Worm (Caenorhabditis elegans) whole organism, young adult: Measurements from ENCODE around the gene T02G5.3.

Experiments used
- C06A6.2 ChIP-seq: fragments of 200-800 bp; sonication (Bioruptor generic); conservative IDR thresholded peaks from 2 replicates; pipeline ENCODE4 v1.3.6; 2022; ENCODE audit warnings: missing genetic modification characterization, missing compliant biosample characterization
- D2030.7 ChIP-seq: fragments of 200-800 bp; sonication (Bioruptor generic); IDR thresholded peaks from 2 replicates; pipeline ENCODE4 v1.3.6; 2022; ENCODE audit warnings: missing genetic modification reagents, missing genetic modification characterization, missing compliant biosample characterization
- F33H1.4 ChIP-seq: fragments of 200-800 bp; sonication (Bioruptor generic); IDR thresholded peaks from 2 replicates; pipeline ENCODE4 v1.3.6; 2022; ENCODE audit warnings: missing genetic modification reagents, missing genetic modification characterization, missing compliant biosample characterization
- F49E8.2 ChIP-seq: sonication (generic microtip); optimal IDR thresholded peaks from 3 replicates; lab custom pipeline; 2017; ENCODE audit warnings: missing genetic modification characterization, mild to moderate bottlenecking, missing compliant biosample characterization, antibody characterized with exemption, moderate library complexity; ENCODE audit not compliant: insufficient read depth
- F55B11.4 ChIP-seq: sonication (generic microtip); optimal IDR thresholded peaks from 2 replicates; lab custom pipeline; 2016; ENCODE audit warnings: missing compliant biosample characterization, missing genetic modification characterization, borderline replicate concordance; ENCODE audit not compliant: insufficient read depth
- K11D2.4 ChIP-seq: fragments of 200-800 bp; sonication (Bioruptor generic); IDR thresholded peaks from 2 replicates; pipeline ENCODE4 v1.3.6; 2022; ENCODE audit warnings: missing genetic modification reagents, missing genetic modification characterization, missing compliant biosample characterization
- Y67H2A.10 ChIP-seq: fragments of 200-800 bp; sonication (Bioruptor generic); conservative IDR thresholded peaks from 2 replicates; pipeline ENCODE4 v1.3.6; 2022; ENCODE audit warnings: missing genetic modification reagents, missing genetic modification characterization, missing compliant biosample characterization
- attf-6 ChIP-seq: fragments of 200-800 bp; sonication (Bioruptor generic); IDR thresholded peaks from 2 replicates; pipeline ENCODE4 v1.3.6; 2022; ENCODE audit warnings: missing genetic modification reagents, missing genetic modification characterization, missing compliant biosample characterization
- dpl-1 ChIP-seq: fragments of 150-350 bp; optimal IDR thresholded peaks from 2 replicates; lab custom pipeline; 2014; ENCODE audit warnings: missing biosample characterization, missing genetic modification reagents, missing genetic modification characterization
- efl-1 ChIP-seq: fragments of 150-350 bp; optimal IDR thresholded peaks from 2 replicates; lab custom pipeline; 2014; ENCODE audit warnings: missing biosample characterization, missing genetic modification reagents, missing genetic modification characterization
- egl-18 ChIP-seq: fragments of 200-800 bp; sonication (Bioruptor generic); IDR thresholded peaks from 2 replicates; pipeline ENCODE4 v1.3.6; 2022; ENCODE audit warnings: missing genetic modification reagents, missing genetic modification characterization, missing compliant biosample characterization
- hrde-1 ChIP-seq: sonication (generic microtip); optimal IDR thresholded peaks from 2 replicates; lab custom pipeline; 2016; ENCODE audit warnings: missing genetic modification characterization, mild to moderate bottlenecking, missing compliant biosample characterization, moderate library complexity, missing genotype, missing genetic modification reagents, borderline replicate concordance
- hsf-1 ChIP-seq: fragments of 200-800 bp; sonication (Bioruptor generic); IDR thresholded peaks from 2 replicates; pipeline ENCODE4 v1.3.6; 2022; ENCODE audit warnings: missing genetic modification reagents, missing genetic modification characterization, missing compliant biosample characterization
- lag-1 ChIP-seq: fragments of 200-800 bp; sonication (Bioruptor generic); IDR thresholded peaks from 2 replicates; pipeline ENCODE4 v1.3.6; 2022; ENCODE audit warnings: missing genetic modification reagents, missing genetic modification characterization, missing compliant biosample characterization
- let-607 ChIP-seq, 2 experiments: fragments of 200-800 bp in 1 of 2; sonication (Bioruptor generic) in 1 of 2; sonication (generic microtip) in 1 of 2; optimal IDR thresholded peaks; 2 replicates each; lab custom pipeline; 2016 to 2018; ENCODE audit warnings: mild to moderate bottlenecking in 2 of 2, missing compliant biosample characterization in 2 of 2, missing genetic modification characterization in 2 of 2, moderate library complexity in 2 of 2, missing genotype in 1 of 2
- lin-26 ChIP-seq: fragments of 200-800 bp; sonication (Bioruptor generic); IDR thresholded peaks from 2 replicates; pipeline ENCODE4 v1.3.6; 2022; ENCODE audit warnings: missing genetic modification reagents, missing genetic modification characterization, missing compliant biosample characterization
- lin-35 ChIP-seq, 3 experiments: fragments of 150-350 bp in 2 of 3; sonication (generic microtip) in 1 of 3; optimal IDR thresholded peaks; 2 replicates each; lab custom pipeline; 2014 to 2018; ENCODE audit warnings: missing biosample characterization in 3 of 3, missing genetic modification characterization in 3 of 3, missing genetic modification reagents in 3 of 3
- lin-54 ChIP-seq: fragments of 200-800 bp; sonication (Bioruptor generic); optimal IDR thresholded peaks from 2 replicates; lab custom pipeline; 2018; ENCODE audit warnings: mild to moderate bottlenecking, missing genetic modification characterization, missing compliant biosample characterization
- lir-1 ChIP-seq: fragments of 200-800 bp; sonication (Bioruptor generic); conservative IDR thresholded peaks from 2 replicates; pipeline ENCODE4 v1.3.6; 2022; ENCODE audit warnings: missing genetic modification reagents, missing genetic modification characterization, missing compliant biosample characterization
- lsl-1 ChIP-seq: fragments of 200-800 bp; sonication (Bioruptor generic); optimal IDR thresholded peaks from 2 replicates; lab custom pipeline; 2018; ENCODE audit warnings: mild to moderate bottlenecking, missing genetic modification characterization, moderate library complexity, missing compliant biosample characterization
- madf-6 ChIP-seq: fragments of 200-800 bp; sonication (Bioruptor generic); IDR thresholded peaks from 2 replicates; pipeline ENCODE4 v1.3.6; 2022; ENCODE audit warnings: missing genetic modification reagents, missing genetic modification characterization, missing compliant biosample characterization
- mes-4 ChIP-seq: sonication (generic microtip); optimal IDR thresholded peaks from 2 replicates; lab custom pipeline; 2016; ENCODE audit warnings: missing genotype, missing genetic modification characterization, missing compliant biosample characterization
- nhr-179 ChIP-seq: sonication (generic microtip); optimal IDR thresholded peaks from 2 replicates; lab custom pipeline; 2016; ENCODE audit warnings: mild to moderate bottlenecking, missing genetic modification characterization, missing compliant biosample characterization
- nhr-80 ChIP-seq: sonication (generic microtip); optimal IDR thresholded peaks from 2 replicates; lab custom pipeline; 2016; ENCODE audit warnings: missing genetic modification characterization, missing compliant biosample characterization
- pbrm-1 ChIP-seq: fragments of 200-800 bp; sonication (Bioruptor generic); IDR thresholded peaks from 2 replicates; pipeline ENCODE4 v1.3.6; 2022; ENCODE audit warnings: missing genetic modification reagents, missing genetic modification characterization, missing compliant biosample characterization
- rcor-1 ChIP-seq: fragments of 200-800 bp; sonication (Bioruptor generic); IDR thresholded peaks from 2 replicates; pipeline ENCODE4 v1.3.6; 2022; ENCODE audit warnings: missing genetic modification reagents, missing genetic modification characterization, missing compliant biosample characterization
- rec-8 ChIP-seq, 2 experiments: sonication (generic microtip); optimal IDR thresholded peaks; 2 replicates each; lab custom pipeline; 2016; ENCODE audit warnings: mild to moderate bottlenecking in 2 of 2, missing genetic modification characterization in 2 of 2, missing genetic modification reagents in 2 of 2, missing genotype in 2 of 2, missing biosample characterization in 1 of 2, missing compliant biosample characterization in 1 of 2, moderate library complexity in 1 of 2
- sea-2 ChIP-seq: fragments of 200-800 bp; sonication (Bioruptor generic); IDR thresholded peaks from 2 replicates; pipeline ENCODE4 v1.3.6; 2022; ENCODE audit warnings: missing genetic modification characterization, missing compliant biosample characterization
- snpc-1.1 ChIP-seq: sonication (generic microtip); optimal IDR thresholded peaks from 2 replicates; lab custom pipeline; 2017; ENCODE audit warnings: missing genetic modification characterization, mild to moderate bottlenecking, missing compliant biosample characterization, antibody characterized with exemption, moderate library complexity, missing genotype, missing genetic modification reagents; ENCODE audit not compliant: insufficient read depth
- snpc-4 ChIP-seq, 5 experiments: fragments of 150-350 bp in 1 of 5; sonication (generic microtip) in 4 of 5; optimal IDR thresholded peaks; 2 replicates each; lab custom pipeline; 2014 to 2018; ENCODE audit warnings: missing genetic modification characterization in 5 of 5, missing biosample characterization in 3 of 5, antibody characterized with exemption in 2 of 5, mild to moderate bottlenecking in 2 of 5, missing compliant biosample characterization in 2 of 5, missing genotype in 2 of 5, moderate library complexity in 2 of 5, missing genetic modification reagents in 1 of 5
- somi-1 ChIP-seq: fragments of 200-800 bp; sonication (Bioruptor generic); optimal IDR thresholded peaks from 2 replicates; lab custom pipeline; 2018; ENCODE audit warnings: mild to moderate bottlenecking, missing genetic modification characterization, missing compliant biosample characterization
- sptf-2 ChIP-seq: fragments of 200-800 bp; sonication (Bioruptor generic); optimal IDR thresholded peaks from 2 replicates; lab custom pipeline; 2018; ENCODE audit warnings: mild to moderate bottlenecking, missing genetic modification characterization, missing compliant biosample characterization
- tlf-1 ChIP-seq: fragments of 200-800 bp; sonication (Bioruptor generic); optimal IDR thresholded peaks from 2 replicates; lab custom pipeline; 2018; ENCODE audit warnings: mild to moderate bottlenecking, missing genetic modification characterization, missing compliant biosample characterization
- zfh-2 ChIP-seq: fragments of 200-800 bp; sonication (Bioruptor generic); conservative IDR thresholded peaks from 2 replicates; pipeline ENCODE4 v1.3.6; 2022; ENCODE audit warnings: missing genetic modification reagents, missing genetic modification characterization, missing compliant biosample characterization
- zim-3 ChIP-seq: sonication (generic microtip); optimal IDR thresholded peaks from 2 replicates; lab custom pipeline; 2017; ENCODE audit warnings: mild to moderate bottlenecking, missing genetic modification characterization, moderate library complexity, missing compliant biosample characterization
- ztf-3 ChIP-seq: fragments of 200-800 bp; sonication (Bioruptor generic); optimal IDR thresholded peaks from 2 replicates; lab custom pipeline; 2018; ENCODE audit warnings: mild to moderate bottlenecking, missing genetic modification characterization, missing compliant biosample characterization
- ztf-6 ChIP-seq: fragments of 200-800 bp; sonication (Bioruptor generic); IDR thresholded peaks from 2 replicates; pipeline ENCODE4 v1.3.6; 2022; ENCODE audit warnings: missing genetic modification reagents, missing genetic modification characterization, missing compliant biosample characterization

The T02G5.3 gene

DNA sequence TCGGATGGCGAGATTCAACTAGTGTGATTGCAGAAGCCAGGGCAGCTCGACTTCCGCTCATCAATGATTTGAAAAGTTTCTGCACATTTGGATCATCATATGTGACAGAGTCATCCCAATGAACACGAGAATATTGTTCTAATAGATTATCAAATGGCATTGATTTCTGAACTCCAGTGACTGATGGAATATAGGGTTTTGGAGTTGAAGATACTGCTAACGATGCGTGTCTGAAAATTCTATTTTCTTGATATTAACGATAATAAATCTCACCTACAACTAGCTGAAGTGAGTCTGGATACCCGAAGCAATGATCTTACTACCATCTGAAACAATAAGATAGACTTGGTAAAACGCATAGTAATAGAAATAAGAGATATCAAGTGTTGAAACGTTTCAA lies 7.6 kb downstream of the T02G5.3 start, which contains the start of gene mmaa-1 (continued):
- no peak for TF ChIP-seq C06A6.2 (GFP tag; lab: Robert Waterston, UW)
- no peak for TF ChIP-seq lir-1 (GFP tag; lab: Robert Waterston, UW)
- TF ChIP-seq lsl-1 (GFP tag; lab: Kevin White, UChicago), result no peak
- no peak for TF ChIP-seq rcor-1 (GFP tag; lab: Robert Waterston, UW)
- no peak for TF ChIP-seq D2030.7 (GFP tag; lab: Robert Waterston, UW)
- TF ChIP-seq lin-35 (GFP tag; optimal IDR thresholded peaks at IDR 0.05; lab: Kevin White, UChicago), result no peak
- TF ChIP-seq somi-1, result no peak
- no peak for TF ChIP-seq mes-4 (tag; lab: Kevin White, UChicago)
- TF ChIP-seq F55B11.4 (tag; lab: Kevin White, UChicago), result no peak
- peak in 1 of 2 experiments; percentile 26 for TF ChIP-seq let-607 (tag; optimal IDR thresholded peaks at IDR 0.05; lab: Kevin White, UChicago)
- TF ChIP-seq madf-6 (GFP tag; lab: Robert Waterston, UW), result peak; percentile 25; the same call in 1 of the 2 replicates
- no peak for TF ChIP-seq lin-54 (GFP tag; lab: Kevin White, UChicago)
- no peak for TF ChIP-seq sea-2 (GFP tag; lab: Robert Waterston, UW)
- TF ChIP-seq egl-18 (GFP tag; lab: Robert Waterston, UW), result no peak
- no peak for TF ChIP-seq nhr-179 (tag; lab: Kevin White, UChicago)
- TF ChIP-seq rec-8 (tag; optimal IDR thresholded peaks at IDR 0.05; lab: Kevin White, UChicago), result no peak
- no peak for TF ChIP-seq hrde-1 (tag; lab: Kevin White, UChicago)
- TF ChIP-seq pbrm-1, result no peak
- TF ChIP-seq zfh-2 (GFP tag; lab: Robert Waterston, UW), result no peak

DNA sequence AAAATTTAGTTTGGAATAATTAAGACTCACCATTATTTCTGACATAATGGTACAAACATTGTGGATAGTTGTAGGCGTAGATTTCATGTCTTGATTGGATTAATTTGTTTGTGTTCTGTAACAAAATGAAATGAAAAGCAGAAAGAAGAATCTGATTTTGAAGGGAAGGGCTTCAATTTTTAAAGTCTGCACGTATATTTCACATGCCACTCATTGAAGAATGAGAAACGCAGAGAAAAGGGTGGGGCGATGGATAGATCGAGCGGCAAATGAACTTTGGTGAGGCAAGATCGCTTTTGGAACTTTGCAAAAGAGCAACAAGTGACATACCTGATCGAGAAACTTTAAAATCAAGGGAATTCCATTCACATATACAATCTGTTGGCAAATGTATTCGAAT lies 9.1 kb downstream of the T02G5.3 start:
- TF ChIP-seq lir-1 (GFP tag; lab: Robert Waterston, UW) (no peak), nhr-80 (tag; lab: Kevin White, UChicago) (peak; percentile 30), snpc-1.1 (tag; lab: Kevin White, UChicago) (no peak), attf-6 (no peak), mes-4 (tag; lab: Kevin White, UChicago) (no peak), tlf-1 (no peak)

DNA sequence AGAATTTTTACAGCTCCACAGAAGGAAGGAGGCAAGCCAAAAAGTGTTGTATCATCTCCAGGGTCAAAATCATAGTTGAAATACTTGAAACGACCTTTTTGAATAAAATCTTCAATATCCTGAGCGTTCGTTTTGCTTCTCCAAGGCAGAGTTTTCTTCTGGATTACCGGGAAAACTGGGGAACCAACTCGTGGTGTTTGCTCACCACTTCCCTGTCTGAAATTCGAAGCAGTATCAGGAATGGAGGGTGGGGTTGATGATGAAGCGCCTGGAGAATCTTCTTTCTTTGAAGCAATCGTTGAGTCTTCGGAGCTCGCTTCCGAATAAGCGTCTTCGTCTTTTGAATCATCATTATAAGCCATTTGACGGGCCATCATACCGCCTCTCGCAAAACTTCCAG lies 9.9 kb downstream of the T02G5.3 start:
- TF ChIP-seq zim-3 (no peak), lag-1 (GFP tag; lab: Robert Waterston, UW) (no peak), lin-54 (GFP tag; lab: Kevin White, UChicago) (no peak), hsf-1 (GFP tag; lab: Robert Waterston, UW) (no peak), K11D2.4 (no peak), ztf-3 (GFP tag; lab: Kevin White, UChicago) (no peak), snpc-4 (GFP tag; optimal IDR thresholded peaks at IDR 0.05; lab: Kevin White, UChicago) (no peak), snpc-4 (tag; optimal IDR thresholded peaks at IDR 0.05; lab: Kevin White, UChicago) (no peak), Y67H2A.10 (GFP tag; lab: Robert Waterston, UW) (no peak), lin-26 (GFP tag; lab: Robert Waterston, UW) (no peak), sptf-2 (GFP tag; lab: Kevin White, UChicago) (no peak), F33H1.4 (GFP tag; lab: Robert Waterston, UW) (no peak), dpl-1 (no peak), efl-1 (no peak), F49E8.2 (tag; lab: Kevin White, UChicago) (no peak), ztf-6 (no peak)
